Worm (Caenorhabditis elegans) whole organism, mixed stage, embryonic: ENCODE measurements around the gene srw-108.

ENCODE experiments used
- M03D4.4 ChIP-seq: sonication (generic microtip); optimal IDR thresholded peaks from 2 replicates; lab custom pipeline; 2017; ENCODE audit warnings: mild to moderate bottlenecking, missing genetic modification characterization, missing compliant biosample characterization
- bed-3 ChIP-seq: fragments of 200-800 bp; sonication (Bioruptor generic); optimal IDR thresholded peaks from 3 replicates; lab custom pipeline; 2018; ENCODE audit warnings: mild to moderate bottlenecking, missing genetic modification characterization, moderate library complexity, missing compliant biosample characterization
- blmp-1 ChIP-seq: fragments of 150-350 bp; optimal IDR thresholded peaks from 2 replicates; lab custom pipeline; 2014; ENCODE audit warnings: missing biosample characterization, missing genetic modification characterization
- ceh-39 ChIP-seq: fragments of 150-350 bp; optimal IDR thresholded peaks from 2 replicates; lab custom pipeline; 2014; ENCODE audit warnings: missing biosample characterization, missing genetic modification characterization
- ceh-83 ChIP-seq: fragments of 200-800 bp; sonication (Bioruptor generic); optimal IDR thresholded peaks from 2 replicates; lab custom pipeline; 2018; ENCODE audit warnings: mild to moderate bottlenecking, missing genetic modification characterization, missing compliant biosample characterization
- ces-1 ChIP-seq: fragments of 150-350 bp; optimal IDR thresholded peaks from 2 replicates; lab custom pipeline; 2014; ENCODE audit warnings: missing biosample characterization, missing genetic modification reagents, missing genetic modification characterization
- cnd-1 ChIP-seq: fragments of 200-800 bp; sonication (Bioruptor generic); optimal IDR thresholded peaks from 2 replicates; lab custom pipeline; 2018; ENCODE audit warnings: mild to moderate bottlenecking, missing genetic modification characterization, missing compliant biosample characterization
- drap-1 ChIP-seq: fragments of 200-800 bp; sonication (Bioruptor generic); optimal IDR thresholded peaks from 3 replicates; lab custom pipeline; 2018; ENCODE audit warnings: mild to moderate bottlenecking, missing genetic modification characterization, missing compliant biosample characterization
- elt-1 ChIP-seq: sonication (generic microtip); optimal IDR thresholded peaks from 2 replicates; lab custom pipeline; 2017; ENCODE audit warnings: missing genetic modification characterization, mild to moderate bottlenecking, missing compliant biosample characterization, antibody characterized with exemption, moderate library complexity, borderline replicate concordance; ENCODE audit not compliant: insufficient read depth
- elt-3 ChIP-seq: fragments of 150-350 bp; optimal IDR thresholded peaks from 2 replicates; lab custom pipeline; 2014; ENCODE audit warnings: missing biosample characterization, missing genetic modification characterization
- flh-1 ChIP-seq: fragments of 200-800 bp; sonication (Bioruptor generic); optimal IDR thresholded peaks from 2 replicates; lab custom pipeline; 2018; ENCODE audit warnings: mild to moderate bottlenecking, missing genetic modification characterization, moderate library complexity, missing compliant biosample characterization
- ham-2 ChIP-seq: fragments of 200-800 bp; sonication (Bioruptor generic); optimal IDR thresholded peaks from 2 replicates; lab custom pipeline; 2018; ENCODE audit warnings: mild to moderate bottlenecking, missing genetic modification characterization, missing compliant biosample characterization
- hlh-1 ChIP-seq: fragments of 150-350 bp; optimal IDR thresholded peaks from 2 replicates; lab custom pipeline; 2014; ENCODE audit warnings: missing biosample characterization, missing genetic modification reagents, missing genetic modification characterization
- lin-13 ChIP-seq: fragments of 150-350 bp; optimal IDR thresholded peaks from 2 replicates; lab custom pipeline; 2014; ENCODE audit warnings: missing biosample characterization, missing genetic modification characterization
- lsy-2 ChIP-seq: fragments of 150-350 bp; optimal IDR thresholded peaks from 2 replicates; lab custom pipeline; 2014; ENCODE audit warnings: missing biosample characterization, missing genetic modification characterization
- mab-5 ChIP-seq: fragments of 150-350 bp; optimal IDR thresholded peaks from 2 replicates; lab custom pipeline; 2014; ENCODE audit warnings: missing biosample characterization, missing genetic modification characterization
- mep-1 ChIP-seq: fragments of 150-350 bp; optimal IDR thresholded peaks from 2 replicates; lab custom pipeline; 2017; ENCODE audit warnings: missing biosample characterization, missing genetic modification reagents, missing genetic modification characterization, inconsistent platforms
- mls-2 ChIP-seq: sonication (generic microtip); optimal IDR thresholded peaks from 2 replicates; lab custom pipeline; 2016; ENCODE audit warnings: mild to moderate bottlenecking, missing genetic modification characterization, moderate library complexity, missing compliant biosample characterization
- nhr-12 ChIP-seq: fragments of 150-350 bp; optimal IDR thresholded peaks from 2 replicates; lab custom pipeline; 2014; ENCODE audit warnings: missing biosample characterization, missing genetic modification characterization
- nhr-2 ChIP-seq: fragments of 150-350 bp; optimal IDR thresholded peaks from 2 replicates; lab custom pipeline; 2014; ENCODE audit warnings: missing biosample characterization, missing genetic modification characterization
- nhr-28 ChIP-seq: fragments of 150-350 bp; optimal IDR thresholded peaks from 2 replicates; lab custom pipeline; 2014; ENCODE audit warnings: missing biosample characterization, missing genetic modification characterization
- nhr-76 ChIP-seq: sonication (generic microtip); optimal IDR thresholded peaks from 2 replicates; lab custom pipeline; 2017; ENCODE audit warnings: missing biosample characterization, missing genetic modification characterization
- pha-4 ChIP-seq: fragments of 150-350 bp; optimal IDR thresholded peaks from 2 replicates; lab custom pipeline; 2018; ENCODE audit warnings: missing biosample characterization, missing genetic modification reagents, missing genetic modification characterization
- sem-2 ChIP-seq: fragments of 200-800 bp; sonication (Bioruptor generic); optimal IDR thresholded peaks from 2 replicates; lab custom pipeline; 2018; ENCODE audit warnings: mild to moderate bottlenecking, missing genetic modification characterization, missing compliant biosample characterization
- snpc-4 ChIP-seq: fragments of 150-350 bp; optimal IDR thresholded peaks from 2 replicates; lab custom pipeline; 2014; ENCODE audit warnings: missing biosample characterization, missing genetic modification characterization
- sptf-1 ChIP-seq: sonication (generic microtip); optimal IDR thresholded peaks from 2 replicates; lab custom pipeline; 2017; ENCODE audit warnings: mild to moderate bottlenecking, missing genetic modification characterization, moderate library complexity, missing compliant biosample characterization
- tbx-8 ChIP-seq: fragments of 200-800 bp; sonication (Bioruptor generic); optimal IDR thresholded peaks from 2 replicates; lab custom pipeline; 2018; ENCODE audit warnings: mild to moderate bottlenecking, missing genetic modification characterization, moderate library complexity, missing compliant biosample characterization
- unc-120 ChIP-seq: sonication (generic microtip); optimal IDR thresholded peaks from 2 replicates; lab custom pipeline; 2017; ENCODE audit warnings: missing genetic modification characterization, missing compliant biosample characterization; ENCODE audit not compliant: poor library complexity, severe bottlenecking
- unc-39 ChIP-seq: fragments of 150-350 bp; optimal IDR thresholded peaks from 2 replicates; lab custom pipeline; 2014; ENCODE audit warnings: missing biosample characterization, missing genetic modification characterization
- unc-62 ChIP-seq: fragments of 150-350 bp; optimal IDR thresholded peaks from 2 replicates; lab custom pipeline; 2014; ENCODE audit warnings: missing biosample characterization, missing genetic modification reagents, missing genetic modification characterization
- zip-8 ChIP-seq: fragments of 150-350 bp; optimal IDR thresholded peaks from 2 replicates; lab custom pipeline; 2014; ENCODE audit warnings: missing biosample characterization, missing genetic modification characterization
- ztf-11 ChIP-seq: fragments of 150-350 bp; optimal IDR thresholded peaks from 2 replicates; lab custom pipeline; 2014; ENCODE audit warnings: missing biosample characterization, missing genetic modification characterization

srw-108 gene

DNA sequence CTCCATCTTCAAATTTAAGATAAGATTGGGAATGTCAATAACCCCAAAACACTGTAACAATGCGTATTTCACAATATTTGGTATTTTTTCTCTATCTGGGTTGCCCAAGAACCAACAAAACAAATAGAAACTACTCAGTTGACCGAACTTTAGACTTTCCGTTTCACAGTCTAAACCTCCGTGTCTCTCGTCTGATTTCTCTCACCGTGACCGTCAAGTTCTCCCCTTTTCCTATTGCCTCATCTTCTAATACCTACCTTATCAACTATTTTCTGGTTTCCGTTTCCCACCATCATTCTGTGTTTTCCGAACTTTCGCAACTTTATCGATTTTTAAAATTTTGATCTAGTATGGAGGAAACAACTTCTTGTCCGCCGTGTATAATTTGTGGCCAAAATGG is 33.4 kb upstream of the srw-108 start, which contains the start of gene nhr-131:
nhr-131 (plus strand) TSS at position 87 of the 400 bp plus-strand sequence.
- TF ChIP-seq nhr-76 (tag; lab: Kevin White, UChicago) (no peak), ceh-83 (GFP tag; lab: Kevin White, UChicago) (no peak), ceh-39 (tag; lab: Kevin White, UChicago) (no peak), flh-1 (GFP tag; lab: Kevin White, UChicago) (no peak)

DNA sequence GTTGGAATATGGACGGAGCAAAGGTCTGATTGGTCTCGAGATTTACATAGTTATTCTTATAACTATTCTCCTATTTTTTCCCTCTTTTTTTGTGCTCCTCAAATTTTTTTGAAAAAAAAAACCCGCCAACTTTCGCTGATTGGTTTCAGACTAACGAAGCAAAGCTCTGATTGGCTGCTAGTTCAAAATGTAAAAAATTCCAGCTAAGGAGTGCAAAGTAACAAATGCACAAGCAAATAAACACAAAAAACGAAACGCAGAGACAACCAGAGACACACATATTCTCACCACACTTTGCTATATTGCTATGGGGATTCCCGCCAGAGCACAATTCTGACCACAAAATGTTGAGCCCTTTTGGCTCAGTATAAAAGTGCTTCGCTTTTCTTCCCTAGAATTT is 30.3 kb upstream of the srw-108 start, which contains the start of gene T01G6.1:
T01G6.1 (plus strand) TSS at position 301 of the 400 bp plus-strand sequence.
- TF ChIP-seq cnd-1 (tag; lab: Kevin White, UChicago) (no peak), sptf-1 (tag; lab: Kevin White, UChicago) (no peak), mep-1 (tag; lab: Kevin White, UChicago) (no peak), unc-39 (no peak), ces-1 (no peak), nhr-76 (tag; lab: Kevin White, UChicago) (no peak), zip-8 (no peak), ztf-11 (tag; lab: Kevin White, UChicago) (no peak), unc-62 (GFP tag; lab: Kevin White, UChicago) (no peak), unc-120 (no peak), elt-3 (no peak)

ce11 chrV:500535-500934 is 27.2 kb upstream of the srw-108 start:
- TF ChIP-seq sptf-1 (tag; lab: Kevin White, UChicago) (no peak), ces-1 (no peak)

- TF ChIP-seq sptf-1 (tag; lab: Kevin White, UChicago), result no peak
- TF ChIP-seq nhr-2 (tag; lab: Kevin White, UChicago), result no peak
Observed at ce11 chrV:501230-501629, 26.5 kb upstream of the srw-108 start, which contains the start of gene str-256. Gene str-256 (minus strand): TSS chrV:501330.

- TF ChIP-seq cnd-1 (tag; lab: Kevin White, UChicago) (no peak), pha-4 (no peak), lsy-2 (no peak), blmp-1 (tag; lab: Kevin White, UChicago) (no peak), sptf-1 (tag; lab: Kevin White, UChicago) (no peak), snpc-4 (tag; lab: Kevin White, UChicago) (no peak), ceh-39 (tag; lab: Kevin White, UChicago) (no peak), M03D4.4 (tag; lab: Kevin White, UChicago) (no peak), flh-1 (GFP tag; lab: Kevin White, UChicago) (no peak), bed-3 (GFP tag; lab: Kevin White, UChicago) (no peak), elt-3 (no peak), sem-2 (no peak), mab-5 (no peak), drap-1 (no peak), elt-1 (tag; lab: Kevin White, UChicago) (no peak), hlh-1 (tag; lab: Kevin White, UChicago) (no peak)
Observed at ce11 chrV:502803-503273, 24.9 kb upstream of the srw-108 start, which contains the start of gene T01G6.10. Gene T01G6.10 (minus strand): TSS chrV:503223.

- TF ChIP-seq tbx-8 (GFP tag; lab: Kevin White, UChicago), result no peak
- no peak for TF ChIP-seq unc-39
- no peak for TF ChIP-seq ztf-11 (tag; lab: Kevin White, UChicago)
- TF ChIP-seq zip-8, result no peak
- no peak for TF ChIP-seq hlh-1 (tag; lab: Kevin White, UChicago)
- no peak for TF ChIP-seq lsy-2
- no peak for TF ChIP-seq sem-2
- TF ChIP-seq lin-13 (tag; lab: Kevin White, UChicago), result no peak
- TF ChIP-seq nhr-12 (tag; lab: Kevin White, UChicago), result no peak
- TF ChIP-seq ham-2, result no peak
- TF ChIP-seq sptf-1 (tag; lab: Kevin White, UChicago), result no peak
- no peak for TF ChIP-seq unc-62 (GFP tag; lab: Kevin White, UChicago)
- TF ChIP-seq nhr-28 (tag; lab: Kevin White, UChicago), result no peak
- no peak for TF ChIP-seq unc-120
- no peak for TF ChIP-seq mls-2
- no peak for TF ChIP-seq flh-1 (GFP tag; lab: Kevin White, UChicago)
- no peak for TF ChIP-seq bed-3 (GFP tag; lab: Kevin White, UChicago)
- no peak for TF ChIP-seq pha-4
- TF ChIP-seq cnd-1 (tag; lab: Kevin White, UChicago), result no peak
Observed at ce11 chrV:503728-504127, 24.0 kb upstream of the srw-108 start, which contains the start of gene srlf-35. Gene srlf-35 (plus strand): TSS chrV:504028.
